Fruit fly (Drosophila melanogaster): ENCODE data around the gene Hsp67Bc.
A peak's percentile ranks its signal among the peaks of the same experiment; 100 is the strongest.

- TF ChIP-seq psq (GFP tag; optimal IDR thresholded peaks at IDR 0.05) (peak; percentile 49), pan (optimal IDR thresholded peaks at IDR 0.05) (no peak), Sp1 (GFP tag; optimal IDR thresholded peaks at IDR 0.05) (no peak), dsf (GFP tag; optimal IDR thresholded peaks at IDR 0.05; ENCODE audit: borderline replicate concordance) (no peak), GATAd (GFP tag; optimal IDR thresholded peaks at IDR 0.05) (no peak), Vsx2 (GFP tag; optimal IDR thresholded peaks at IDR 0.05; ENCODE audit: partially characterized antibody) (no peak), tai (GFP tag; optimal IDR thresholded peaks at IDR 0.05) (no peak), Dif (GFP tag; optimal IDR thresholded peaks at IDR 0.05; ENCODE audit: partially characterized antibody) (peak; percentile 51), Myc (optimal IDR thresholded peaks at IDR 0.05) (no peak), Hr78 (GFP tag; optimal IDR thresholded peaks at IDR 0.05) (no peak), Hr83 (GFP tag; optimal IDR thresholded peaks at IDR 0.05; ENCODE audit: poor library complexity, severe bottlenecking) (peak; percentile 26)
Measured at dm6 chr3L:9379484-9380343, 7.4 kb upstream of the Hsp67Bc start, which contains the start of gene Hsp67Ba.
